Worm (Caenorhabditis elegans) whole organism, L4 larva: Measurements from ENCODE around the gene mip-1.

Experiments
- mdl-1 ChIP-seq, 2 experiments: fragments of 150-350 bp in 1 of 2; sonication (generic microtip) in 1 of 2; optimal IDR thresholded peaks; 2 replicates each; lab custom pipeline; 2014 to 2017; ENCODE audit warnings: missing biosample characterization in 2 of 2, missing genetic modification characterization in 2 of 2
- skn-1 ChIP-seq: fragments of 150-350 bp; optimal IDR thresholded peaks from 2 replicates; lab custom pipeline; 2014; ENCODE audit warnings: missing biosample characterization, missing genetic modification characterization
- snpc-1.2 ChIP-seq: fragments of 200-800 bp; sonication (Bioruptor generic); IDR thresholded peaks from 2 replicates; pipeline ENCODE4 v1.3.6; 2022; ENCODE audit warnings: missing genetic modification reagents, missing genetic modification characterization, missing compliant biosample characterization

DNA sequence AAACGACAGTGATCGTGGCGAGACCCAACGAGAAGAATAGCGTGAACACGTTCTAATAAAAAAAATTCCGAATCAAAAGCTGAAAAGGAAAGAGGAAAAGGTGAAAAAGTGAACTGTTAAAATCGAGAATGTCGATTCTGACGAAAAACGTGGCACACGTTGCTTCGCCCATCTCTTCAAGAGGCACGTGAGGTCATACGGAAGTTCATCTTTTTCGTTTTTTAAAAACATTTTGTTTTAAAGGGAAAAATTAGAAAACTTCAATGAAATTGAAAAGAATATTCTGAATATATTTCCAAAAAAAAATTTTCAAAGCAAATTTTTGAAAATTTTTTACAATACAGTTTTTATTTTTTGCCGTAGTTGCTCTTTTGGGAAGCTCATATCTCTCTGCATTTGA lies 18.3 kb downstream of the mip-1 start, which contains the start of gene C38D4.7:
- no peak for TF ChIP-seq snpc-1.2
- TF ChIP-seq mdl-1 (tag; optimal IDR thresholded peaks at IDR 0.05; lab: Kevin White, UChicago) = no peak
- TF ChIP-seq skn-1 (tag; lab: Kevin White, UChicago) = no peak
